Worm (Caenorhabditis elegans): ENCODE results near the gene nyn-3.

DNA sequence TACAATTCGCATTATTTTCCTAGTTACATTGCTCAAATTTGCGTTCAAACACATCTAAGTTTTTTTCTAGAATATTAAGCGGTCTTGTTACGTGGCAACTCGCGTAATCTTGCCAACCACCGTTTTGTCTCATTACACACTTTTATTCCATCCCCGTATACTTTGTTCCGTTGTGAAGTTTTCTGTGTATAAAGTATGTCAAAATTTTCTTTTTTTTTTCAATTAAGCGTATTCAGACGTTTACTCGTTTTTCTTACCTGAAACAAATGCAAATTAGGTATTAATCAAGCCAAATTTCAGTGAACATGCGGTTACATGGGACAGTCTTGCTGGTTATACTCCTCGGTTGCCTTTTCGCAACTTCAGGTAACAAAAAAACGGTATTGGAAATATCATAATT lies 45.4 kb downstream of the nyn-3 start, which contains the start of gene T24H7.2:
- TF ChIP-seq pha-4 (tag; optimal IDR thresholded peaks at IDR 0.05) (no peak), unc-62 (GFP tag; optimal IDR thresholded peaks at IDR 0.05) (no peak), nhr-76 (tag; optimal IDR thresholded peaks at IDR 0.05) (no peak), flh-1 (GFP tag; optimal IDR thresholded peaks at IDR 0.05) (no peak), ceh-83 (GFP tag; optimal IDR thresholded peaks at IDR 0.05) (no peak), ztf-11 (tag; optimal IDR thresholded peaks at IDR 0.05) (no peak), ham-2 (GFP tag; optimal IDR thresholded peaks at IDR 0.05) (no peak), nhr-2 (tag; optimal IDR thresholded peaks at IDR 0.05) (no peak)

Measured in whole organism, mixed stage, embryonic.